Fruit fly (Drosophila melanogaster): ENCODE measurements around the gene aay.
A peak's percentile ranks its signal among the peaks of the same experiment; 100 is the strongest.

The aay gene

DNA sequence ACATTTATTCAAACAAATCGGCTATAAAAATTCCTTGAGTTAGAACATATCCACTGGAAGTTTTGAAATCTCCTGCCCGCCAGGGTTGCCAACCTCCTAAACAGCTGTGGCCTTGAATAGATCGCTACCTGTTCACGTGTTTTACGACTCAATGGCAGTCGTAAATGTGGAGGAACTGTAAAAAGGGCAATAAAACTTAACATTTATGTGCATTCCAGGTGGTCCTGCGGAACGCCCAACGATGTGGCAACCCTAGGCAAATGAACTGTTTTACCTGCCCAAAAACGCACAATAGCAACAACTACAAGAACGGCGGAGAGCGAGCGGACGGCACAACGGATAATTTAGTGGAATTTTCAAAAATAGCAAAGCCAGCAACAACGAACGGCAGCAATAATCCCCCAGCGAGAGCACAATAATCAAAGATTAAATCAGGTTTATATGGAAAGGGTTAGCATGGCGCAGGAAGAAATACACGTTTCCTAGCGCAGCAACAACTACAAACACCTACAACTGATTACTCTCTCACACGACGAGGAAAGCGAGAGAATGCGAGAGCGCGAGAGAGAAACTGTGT is 38.7 kb downstream of the aay start (continued):
- TF ChIP-seq CG8281 (tag; optimal IDR thresholded peaks at IDR 0.05) (no peak), chif (GFP tag; optimal IDR thresholded peaks at IDR 0.05) (peak in 1 of 2 experiments; percentile 38), CG6272 (GFP tag; IDR thresholded peaks at IDR 0.05) (peak; percentile 39; the same call in 1 of the 2 replicates), CG12391 (tag; optimal IDR thresholded peaks at IDR 0.05) (no peak), CG9876 (GFP tag; optimal IDR thresholded peaks at IDR 0.05) (no peak), CG14965 (GFP tag; optimal IDR thresholded peaks at IDR 0.05; ENCODE audit: borderline replicate concordance) (no peak), CG14710 (tag; optimal IDR thresholded peaks at IDR 0.05) (no peak), slp2 (GFP tag; optimal IDR thresholded peaks at IDR 0.05) (peak; percentile 12), HLH4C (GFP tag; IDR thresholded peaks at IDR 0.05; ENCODE audit: partially characterized antibody) (0 out of 3 replicates have a peak, but pooled peaks have one; percentile 18), CG10147 (GFP tag; optimal IDR thresholded peaks at IDR 0.05) (no peak), CG1233 (GFP tag; optimal IDR thresholded peaks at IDR 0.05) (no peak), trem (tag; optimal IDR thresholded peaks at IDR 0.05) (no peak), Gug (GFP tag; IDR thresholded peaks at IDR 0.05) (peak; percentile 43; the same call in 1 of the 4 replicates), Hr78 (GFP tag; optimal IDR thresholded peaks at IDR 0.05) (no peak), bowl (GFP tag; IDR thresholded peaks at IDR 0.05) (no peak), chinmo (GFP tag; IDR thresholded peaks at IDR 0.05; ENCODE audit: partially characterized antibody) (0 out of 4 replicates have a peak, but pooled peaks have one; percentile 46), Hand (GFP tag; optimal IDR thresholded peaks at IDR 0.05) (no peak), CG12299 (tag; optimal IDR thresholded peaks at IDR 0.05) (no peak), CG17328 (GFP tag; IDR thresholded peaks at IDR 0.05) (peak; percentile 65), ap (GFP tag; IDR thresholded peaks at IDR 0.05) (0 out of 2 replicates have a peak, but pooled peaks have one; percentile 20), CG1792 (GFP tag; optimal IDR thresholded peaks at IDR 0.05) (peak; percentile 26), D (optimal IDR thresholded peaks at IDR 0.05) (peak; percentile 58), D (GFP tag; optimal IDR thresholded peaks at IDR 0.05) (no peak), CG10462 (GFP tag; optimal IDR thresholded peaks at IDR 0.05) (no peak), CG3726 (GFP tag; IDR thresholded peaks at IDR 0.05) (no peak), CG7556 (GFP tag; optimal IDR thresholded peaks at IDR 0.05) (no peak), Ptx1 (GFP tag; IDR thresholded peaks at IDR 0.05) (peak; percentile 55), CG32532 (GFP tag; IDR thresholded peaks at IDR 0.05) (peak; percentile 62), Aef1 (GFP tag; IDR thresholded peaks at IDR 0.05) (0 out of 3 replicates have a peak, but pooled peaks have one; percentile 9), ewg (GFP tag; optimal IDR thresholded peaks at IDR 0.05) (no peak), CG9609 (GFP tag; optimal IDR thresholded peaks at IDR 0.05) (peak; percentile 36), CG11560 (tag; IDR thresholded peaks at IDR 0.05) (no peak), CG3838 (GFP tag; optimal IDR thresholded peaks at IDR 0.05) (no peak), Ravus (GFP tag; IDR thresholded peaks at IDR 0.05) (no peak), CG30403 (GFP tag; optimal IDR thresholded peaks at IDR 0.05) (no peak), ssp (GFP tag; IDR thresholded peaks at IDR 0.05) (peak; percentile 25; the same call in 1 of the 2 replicates), CG2120 (GFP tag; optimal IDR thresholded peaks at IDR 0.05) (no peak), Dfd (GFP tag; optimal IDR thresholded peaks at IDR 0.05) (no peak), gfzf (GFP tag; optimal IDR thresholded peaks at IDR 0.05) (no peak), CG10366 (GFP tag; IDR thresholded peaks at IDR 0.05) (peak; percentile 44; the same call in 1 of the 2 replicates), usp (GFP tag; optimal IDR thresholded peaks at IDR 0.05) (no peak), crc (GFP tag; optimal IDR thresholded peaks at IDR 0.05) (no peak)

All from whole organism, embryonic.